Fruit fly (Drosophila melanogaster) whole organism, embryonic: ENCODE results near the gene CG2182.

Experiments
- Awh ChIP-seq: fragments of 200-800 bp; sonication (Bioruptor generic); IDR thresholded peaks from 2 replicates; pipeline ENCODE4, ENCODE4 v1.3.6; 2022; ENCODE audit warnings: missing biosample characterization, missing genetic modification characterization
- C15 ChIP-seq: fragments of 200-800 bp; sonication (Bioruptor generic); IDR thresholded peaks from 3 replicates; pipeline ENCODE4 v1.3.6; 2022; ENCODE audit warnings: missing biosample characterization, missing genetic modification characterization
- CG11696 ChIP-seq: fragments of 200-800 bp; sonication (Bioruptor generic); IDR thresholded peaks from 2 replicates; pipeline ENCODE4 v1.3.6; 2022; ENCODE audit warnings: missing biosample characterization, missing genetic modification characterization
- CG12155 ChIP-seq: fragments of 200-800 bp; sonication (Bioruptor generic); optimal IDR thresholded peaks from 3 replicates; lab custom pipeline; 2016; ENCODE audit warnings: missing biosample characterization, missing genetic modification characterization
- CG12744 ChIP-seq: fragments of 200-800 bp; sonication (Bioruptor generic); optimal IDR thresholded peaks from 2 replicates; lab custom pipeline; 2016; ENCODE audit warnings: missing biosample characterization, missing genetic modification characterization
- CG13424 ChIP-seq: fragments of 200-800 bp; sonication (Bioruptor generic); optimal IDR thresholded peaks from 2 replicates; lab custom pipeline; 2019; ENCODE audit warnings: missing biosample characterization, mild to moderate bottlenecking, missing genetic modification characterization, moderate library complexity
- CG15479 ChIP-seq: fragments of 200-800 bp; sonication (Bioruptor generic); optimal IDR thresholded peaks from 3 replicates; lab custom pipeline; 2019; ENCODE audit warnings: missing biosample characterization, mild to moderate bottlenecking, missing genetic modification characterization, moderate library complexity
- CG1647 ChIP-seq: fragments of 200-800 bp; sonication (Bioruptor generic); optimal IDR thresholded peaks from 3 replicates; lab custom pipeline; 2016; ENCODE audit warnings: missing biosample characterization, missing genetic modification characterization
- CG2116 ChIP-seq: fragments of 200-800 bp; sonication (Bioruptor generic); optimal IDR thresholded peaks from 3 replicates; lab custom pipeline; 2018; ENCODE audit warnings: missing biosample characterization, mild to moderate bottlenecking, missing genetic modification characterization
- CG2129 ChIP-seq: fragments of 200-800 bp; sonication (Bioruptor generic); IDR thresholded peaks from 2 replicates; pipeline ENCODE4 v1.3.6; 2022; ENCODE audit warnings: missing biosample characterization, missing genetic modification characterization; ENCODE audit not compliant: partially characterized antibody
- CG6254 ChIP-seq: fragments of 200-800 bp; sonication (Bioruptor generic); optimal IDR thresholded peaks from 3 replicates; lab custom pipeline; 2017; ENCODE audit warnings: mild to moderate bottlenecking, missing biosample characterization, missing genetic modification reagents, missing genetic modification characterization
- CG8281 ChIP-seq: fragments of 200-800 bp; sonication (Bioruptor generic); optimal IDR thresholded peaks from 2 replicates; lab custom pipeline; 2018; ENCODE audit warnings: missing biosample characterization, mild to moderate bottlenecking, missing genetic modification characterization, moderate library complexity
- CHES-1-like ChIP-seq: fragments of 200-800 bp; sonication (Bioruptor generic); optimal IDR thresholded peaks from 2 replicates; lab custom pipeline; 2016; ENCODE audit warnings: missing biosample characterization, missing genetic modification characterization
- CrebB ChIP-seq: fragments of 200-800 bp; sonication (Bioruptor generic); optimal IDR thresholded peaks from 3 replicates; lab custom pipeline; 2018; ENCODE audit warnings: missing biosample characterization, mild to moderate bottlenecking, missing genetic modification characterization
- Dek ChIP-seq: fragments of 200-800 bp; sonication (Bioruptor generic); optimal IDR thresholded peaks from 3 replicates; lab custom pipeline; 2019; ENCODE audit warnings: missing biosample characterization, mild to moderate bottlenecking, missing genetic modification characterization, moderate library complexity
- Gsc ChIP-seq: fragments of 200-800 bp; sonication (Bioruptor generic); IDR thresholded peaks from 2 replicates; pipeline ENCODE4 v1.3.6; 2022; ENCODE audit warnings: missing biosample characterization, missing genetic modification characterization
- NC2β ChIP-seq: fragments of 200-800 bp; sonication (Bioruptor generic); optimal IDR thresholded peaks from 2 replicates; lab custom pipeline; 2016; ENCODE audit warnings: missing biosample characterization, missing genetic modification characterization
- NFAT ChIP-seq: fragments of 200-800 bp; sonication (Bioruptor generic); IDR thresholded peaks from 2 replicates; pipeline ENCODE4 v1.3.6; 2022; ENCODE audit warnings: missing biosample characterization, missing genetic modification characterization
- NK7.1 ChIP-seq: fragments of 200-800 bp; sonication (Bioruptor generic); optimal IDR thresholded peaks from 3 replicates; lab custom pipeline; 2016; ENCODE audit warnings: missing biosample characterization, missing genetic modification characterization
- Poxn ChIP-seq: fragments of 200-800 bp; sonication (Bioruptor generic); IDR thresholded peaks from 2 replicates; pipeline ENCODE4 v1.3.6; 2022; ENCODE audit warnings: missing biosample characterization, missing genetic modification characterization
- Ravus ChIP-seq: fragments of 200-800 bp; sonication (Bioruptor generic); IDR thresholded peaks from 2 replicates; pipeline ENCODE4 v1.3.6; 2022; ENCODE audit warnings: missing biosample characterization, missing genetic modification characterization
- Sry-β ChIP-seq: fragments of 200-800 bp; sonication (Bioruptor generic); optimal IDR thresholded peaks from 2 replicates; lab custom pipeline; 2018; ENCODE audit warnings: missing biosample characterization, mild to moderate bottlenecking, missing genetic modification characterization, moderate library complexity
- Trl ChIP-seq, 3 experiments: fragments of >200 bp in 2 of 3; fragments of 200-800 bp in 1 of 3; sonication (Bioruptor generic) in 1 of 3; optimal IDR thresholded peaks; 2 replicates in 1 of 3; 3 replicates in 2 of 3; lab custom pipeline; 2016 to 2017; ENCODE audit warnings: missing biosample characterization in 1 of 3, missing genetic modification characterization in 1 of 3
- ara ChIP-seq: fragments of 200-800 bp; sonication (Bioruptor generic); IDR thresholded peaks from 2 replicates; pipeline ENCODE4 v1.3.6; 2022; ENCODE audit warnings: missing biosample characterization, missing genetic modification characterization
- az2 ChIP-seq: fragments of 200-800 bp; sonication (Bioruptor generic); optimal IDR thresholded peaks from 3 replicates; lab custom pipeline; 2016; ENCODE audit warnings: missing biosample characterization, missing genetic modification characterization
- bbx ChIP-seq: fragments of 200-800 bp; sonication (Bioruptor generic); IDR thresholded peaks from 2 replicates; pipeline ENCODE4 v1.3.6; 2022; ENCODE audit warnings: missing biosample characterization, missing genetic modification characterization; ENCODE audit not compliant: partially characterized antibody
- chn ChIP-seq: fragments of 200-800 bp; sonication (Bioruptor generic); optimal IDR thresholded peaks from 2 replicates; lab custom pipeline; 2016; ENCODE audit warnings: missing biosample characterization, missing genetic modification characterization
- ewg ChIP-seq: fragments of 200-800 bp; sonication (Bioruptor generic); optimal IDR thresholded peaks from 3 replicates; lab custom pipeline; 2017; ENCODE audit warnings: mild to moderate bottlenecking, missing biosample characterization, missing genetic modification reagents, missing genetic modification characterization
- gcm2 ChIP-seq: fragments of 200-800 bp; sonication (Bioruptor generic); optimal IDR thresholded peaks from 2 replicates; lab custom pipeline; 2016; ENCODE audit warnings: missing biosample characterization, missing genetic modification characterization
- gem ChIP-seq: fragments of 200-800 bp; sonication (Bioruptor generic); optimal IDR thresholded peaks from 2 replicates; lab custom pipeline; 2019; ENCODE audit warnings: missing biosample characterization, mild to moderate bottlenecking, missing genetic modification characterization, moderate library complexity
- grn ChIP-seq: fragments of 200-800 bp; sonication (Bioruptor generic); optimal IDR thresholded peaks from 3 replicates; lab custom pipeline; 2017; ENCODE audit warnings: missing biosample characterization, missing genetic modification characterization
- hbn ChIP-seq: fragments of 200-800 bp; sonication (Bioruptor generic); IDR thresholded peaks from 2 replicates; pipeline ENCODE4 v1.3.6; 2022; ENCODE audit warnings: missing biosample characterization, missing genetic modification characterization; ENCODE audit not compliant: partially characterized antibody
- lab ChIP-seq: fragments of 200-800 bp; sonication (Bioruptor generic); optimal IDR thresholded peaks from 3 replicates; lab custom pipeline; 2017; ENCODE audit warnings: missing biosample characterization, missing genetic modification characterization, mild to moderate bottlenecking, moderate library complexity, missing genetic modification reagents
- lov ChIP-seq, 2 experiments: fragments of 200-800 bp in 1 of 2; fragments of >200 bp in 1 of 2; sonication (Bioruptor generic) in 1 of 2; IDR thresholded peaks in 1 of 2; optimal IDR thresholded peaks in 1 of 2; 2 replicates in 1 of 2; 3 replicates in 1 of 2; pipeline versions ENCODE4 v1.3.6 to Lab custom; 2017 to 2022; ENCODE audit warnings: missing biosample characterization in 1 of 2, missing genetic modification characterization in 1 of 2
- mirr ChIP-seq: fragments of 200-800 bp; sonication (Bioruptor generic); optimal IDR thresholded peaks from 3 replicates; lab custom pipeline; 2018; ENCODE audit warnings: missing biosample characterization, mild to moderate bottlenecking, missing genetic modification characterization
- mld ChIP-seq: fragments of 200-800 bp; sonication (Bioruptor generic); IDR thresholded peaks from 3 replicates; pipeline ENCODE4 v1.3.6; 2022; ENCODE audit warnings: missing biosample characterization, missing genetic modification characterization; ENCODE audit not compliant: partially characterized antibody
- nerfin-1 ChIP-seq: fragments of 200-800 bp; sonication (Bioruptor generic); optimal IDR thresholded peaks from 3 replicates; lab custom pipeline; 2019; ENCODE audit warnings: missing biosample characterization, mild to moderate bottlenecking, missing genetic modification characterization, moderate library complexity
- repo ChIP-seq: fragments of 200-800 bp; sonication (Bioruptor generic); optimal IDR thresholded peaks from 2 replicates; lab custom pipeline; 2016; ENCODE audit warnings: missing biosample characterization, missing genetic modification characterization
- row ChIP-seq: fragments of 200-800 bp; sonication (Bioruptor generic); IDR thresholded peaks from 3 replicates; pipeline ENCODE4 v1.3.6; 2022; ENCODE audit warnings: missing biosample characterization, missing genetic modification characterization
- sima ChIP-seq: fragments of 200-800 bp; sonication (Bioruptor generic); optimal IDR thresholded peaks from 2 replicates; lab custom pipeline; 2016; ENCODE audit warnings: missing biosample characterization, missing genetic modification characterization
- sug ChIP-seq: fragments of 200-800 bp; optimal IDR thresholded peaks from 2 replicates; lab custom pipeline; 2019; ENCODE audit warnings: missing biosample characterization, mild to moderate bottlenecking, missing genetic modification characterization, moderate library complexity
- tll ChIP-seq, 2 experiments: fragments of 200-800 bp in 1 of 2; fragments of >200 bp in 1 of 2; sonication (Bioruptor generic) in 1 of 2; optimal IDR thresholded peaks; 2 replicates each; lab custom pipeline; 2017 to 2019; ENCODE audit warnings: missing biosample characterization in 2 of 2, missing genetic modification characterization in 2 of 2, mild to moderate bottlenecking in 1 of 2, moderate library complexity in 1 of 2
- twi ChIP-seq: fragments of 200-800 bp; optimal IDR thresholded peaks from 2 replicates; lab custom pipeline; 2019; ENCODE audit warnings: missing biosample characterization, mild to moderate bottlenecking, missing genetic modification characterization, moderate library complexity
- z ChIP-seq: fragments of 200-800 bp; sonication (Bioruptor generic); IDR thresholded peaks from 3 replicates; pipeline ENCODE4 v1.3.6; 2022; ENCODE audit warnings: missing biosample characterization, missing genetic modification characterization
- zen ChIP-seq: fragments of 200-800 bp; sonication (Bioruptor generic); optimal IDR thresholded peaks from 3 replicates; lab custom pipeline; 2018; ENCODE audit warnings: missing biosample characterization, mild to moderate bottlenecking, missing genetic modification characterization, moderate library complexity

Gene CG2182

DNA sequence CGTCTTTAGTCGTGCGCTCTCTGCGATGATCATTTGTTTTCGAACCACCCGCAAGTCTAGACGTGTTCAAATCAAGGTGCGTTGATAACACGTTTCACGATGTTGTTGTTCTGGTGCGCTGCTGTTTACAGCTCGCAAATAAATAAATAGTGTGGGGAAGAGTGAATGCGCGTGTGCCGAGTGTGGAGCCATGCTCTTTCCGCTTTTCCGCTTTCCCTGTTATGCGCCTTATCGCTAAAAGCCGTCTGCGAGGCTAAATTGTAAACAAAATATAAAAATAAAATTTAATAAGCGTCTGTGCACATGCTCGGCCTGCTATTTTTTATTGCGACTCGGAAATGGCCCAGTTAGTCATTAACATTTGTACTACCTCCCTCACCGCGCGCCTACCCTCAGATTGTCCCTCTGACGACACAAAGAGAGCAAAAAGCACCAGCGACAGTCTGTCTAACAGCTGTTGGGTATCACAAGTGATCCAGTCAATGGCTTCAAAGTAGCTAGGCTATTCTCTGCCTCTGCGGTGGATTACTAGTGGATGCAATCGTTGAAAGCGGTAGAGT, 13.0 kb upstream of the CG2182 start (continued):
- TF ChIP-seq mld (GFP tag; lab: Robert Waterston, UW) (no peak), CG1647 (GFP tag; lab: Kevin White, UChicago) (no peak), CG2129 (GFP tag; lab: Robert Waterston, UW) (no peak), Ravus (no peak), Trl (optimal IDR thresholded peaks at IDR 0.05; lab: Kevin White, UChicago) (peak in 1 of 2 experiments; percentile 62), Trl (GFP tag; optimal IDR thresholded peaks at IDR 0.05; lab: Kevin White, UChicago) (peak; percentile 74), lov (optimal IDR thresholded peaks at IDR 0.05; lab: Kevin White, UChicago) (no peak), lov (GFP tag; IDR thresholded peaks at IDR 0.05; lab: Robert Waterston, UW) (peak; percentile 77; the same call in 2 of the 3 replicates), ewg (GFP tag; lab: Kevin White, UChicago) (peak; percentile 63), sima (GFP tag; lab: Kevin White, UChicago) (peak; percentile 32), CG12744 (GFP tag; lab: Kevin White, UChicago) (no peak), Dek (tag; lab: Kevin White, UChicago) (peak; percentile 57), CG11696 (no peak; the same call in 1 of the 2 replicates)
- TF ChIP-seq, all 482 proteins: peak for 318

dm6 chr3R:5671795-5672657, 12.3 kb upstream of the CG2182 start:
- TF ChIP-seq tll (GFP tag; optimal IDR thresholded peaks at IDR 0.05; lab: Kevin White, UChicago): peak in 1 of 2 experiments; percentile 14
- no peak for TF ChIP-seq CHES-1-like (GFP tag; lab: Kevin White, UChicago)
- no peak for TF ChIP-seq Awh (GFP tag; lab: Robert Waterston, UW)
- TF ChIP-seq zen: peak; percentile 76
- TF ChIP-seq CG13424 (tag; lab: Kevin White, UChicago): no peak
- TF ChIP-seq nerfin-1: peak; percentile 5
- no peak for TF ChIP-seq repo (GFP tag; lab: Kevin White, UChicago)
- no peak for TF ChIP-seq ara (GFP tag; lab: Robert Waterston, UW)
- peak; percentile 27; the same call in 1 of the 2 replicates for TF ChIP-seq bbx
- TF ChIP-seq sug (tag; lab: Kevin White, UChicago): peak; percentile 10
- TF ChIP-seq lab (GFP tag; lab: Kevin White, UChicago): peak; percentile 2
- TF ChIP-seq CG2116 (GFP tag; lab: Kevin White, UChicago): no peak
- no peak for TF ChIP-seq CrebB (tag; lab: Kevin White, UChicago)
- no peak for TF ChIP-seq Gsc (GFP tag; lab: Robert Waterston, UW)
- TF ChIP-seq chn: no peak
- 0 out of 2 replicates have a peak, but pooled peaks have one; percentile 24 for TF ChIP-seq hbn
- TF ChIP-seq CG8281 (tag; lab: Kevin White, UChicago): peak; percentile 14
- TF ChIP-seq row (GFP tag; lab: Robert Waterston, UW): peak; percentile 79
- no peak for TF ChIP-seq z
- no peak for TF ChIP-seq CG12155 (GFP tag; lab: Kevin White, UChicago)
- peak; percentile 90 for TF ChIP-seq CG15479 (GFP tag; lab: Kevin White, UChicago)
- peak; percentile 79 for TF ChIP-seq mirr (GFP tag; lab: Kevin White, UChicago)
- TF ChIP-seq gcm2: peak; percentile 58
- peak; percentile 92 for TF ChIP-seq Sry-β (GFP tag; lab: Kevin White, UChicago)
- no peak for TF ChIP-seq CG6254 (GFP tag; lab: Kevin White, UChicago)
- TF ChIP-seq NFAT (GFP tag; lab: Robert Waterston, UW): no peak
- no peak for TF ChIP-seq Poxn (GFP tag; lab: Robert Waterston, UW)
- peak; percentile 100 for TF ChIP-seq grn
- TF ChIP-seq gem (tag; lab: Kevin White, UChicago): no peak
- no peak for TF ChIP-seq NC2β
- TF ChIP-seq az2 (GFP tag; lab: Kevin White, UChicago): no peak
- TF ChIP-seq twi (tag; lab: Kevin White, UChicago): peak; percentile 74
- TF ChIP-seq NK7.1 (GFP tag; lab: Kevin White, UChicago): no peak
- no peak for TF ChIP-seq C15 (GFP tag; lab: Robert Waterston, UW)
- TF ChIP-seq Trl (optimal IDR thresholded peaks at IDR 0.05; lab: Kevin White, UChicago): peak; percentile 88 to 89
- TF ChIP-seq Trl (GFP tag; optimal IDR thresholded peaks at IDR 0.05; lab: Kevin White, UChicago): no peak
